Worm (Caenorhabditis elegans): ENCODE results near the gene srp-1.

Gene srp-1

DNA sequence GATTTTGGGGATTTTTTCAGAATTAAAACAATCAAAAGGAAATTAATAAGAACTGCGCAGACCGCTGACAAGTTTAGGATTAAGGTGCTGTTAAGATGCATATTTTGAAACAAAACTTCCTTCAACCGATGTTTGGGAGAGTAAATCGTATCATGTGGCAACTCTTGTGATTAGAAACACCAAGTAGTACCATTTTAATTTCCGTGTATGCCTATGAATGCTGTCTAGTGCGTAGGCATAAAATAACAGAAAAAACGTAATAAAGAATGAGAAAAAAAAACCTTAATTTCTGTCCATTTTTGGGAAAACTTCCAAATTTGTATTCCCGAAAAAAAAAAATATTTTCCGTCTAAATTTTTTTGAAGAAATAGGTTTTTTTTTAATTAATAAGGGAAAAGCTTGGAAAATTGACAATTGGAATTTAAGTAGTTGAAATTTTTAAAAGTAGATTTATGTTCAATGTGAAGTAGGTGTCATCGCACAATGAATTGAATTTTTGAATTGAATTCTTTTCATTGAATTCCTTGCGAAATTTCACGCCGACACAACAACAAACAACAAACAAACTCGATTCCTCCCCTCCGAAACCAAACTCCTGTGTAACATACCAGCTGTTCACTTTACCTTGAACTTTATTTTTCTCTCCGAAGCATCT is at the start of gene srp-1, which contains the start of gene str-262:
Gene srp-1 (plus strand): TSS at position 605 of the 655 bp plus-strand sequence.
Gene str-262 (minus strand): TSS at position 101 of the 655 bp plus-strand sequence.
- TF ChIP-seq ama-1 (optimal IDR thresholded peaks at IDR 0.05) = no peak
- no peak for TF ChIP-seq tra-4 (tag; optimal IDR thresholded peaks at IDR 0.05)
- TF ChIP-seq hmg-4 (GFP tag; optimal IDR thresholded peaks at IDR 0.05) = no peak
- TF ChIP-seq aly-1 (tag; optimal IDR thresholded peaks at IDR 0.05) = no peak
- no peak for TF ChIP-seq B0310.2 (tag; optimal IDR thresholded peaks at IDR 0.05)

- TF ChIP-seq pes-1 (GFP tag; IDR thresholded peaks at IDR 0.05) = peak; percentile 78
- peak; percentile 37; the same call in 1 of the 2 replicates for TF ChIP-seq flt-1 (GFP tag; IDR thresholded peaks at IDR 0.05)
- peak; percentile 27; the same call in 1 of the 2 replicates for TF ChIP-seq tbx-11 (GFP tag; IDR thresholded peaks at IDR 0.05)
- 0 out of 2 replicates have a peak, but pooled peaks have one; percentile 4 for TF ChIP-seq tbx-37 (GFP tag; conservative IDR thresholded peaks at IDR 0.05)
- TF ChIP-seq scrt-1 (GFP tag; IDR thresholded peaks at IDR 0.05) = peak; percentile 68; the same call in 1 of the 2 replicates
These were observed 46.6 kb upstream of the srp-1 start for ce11 chrV:706449-706848.

DNA sequence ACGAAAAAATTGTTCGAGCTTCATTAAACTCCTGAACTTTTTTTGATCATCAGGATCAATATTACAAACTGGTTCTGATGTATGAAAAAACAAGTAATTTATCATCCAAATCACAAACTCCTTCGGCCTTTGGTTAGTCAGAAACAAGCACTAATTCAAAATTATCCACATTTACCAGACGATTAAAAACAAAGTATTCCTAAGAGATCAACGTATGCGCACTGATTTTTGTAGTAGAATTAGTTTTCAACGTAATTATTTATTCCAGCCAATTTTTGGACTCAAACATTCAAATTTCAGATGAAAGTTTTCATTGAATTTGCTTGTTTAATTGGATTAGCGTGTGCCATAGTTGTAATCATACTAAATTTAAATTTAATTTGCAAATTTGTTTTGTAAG is 46.2 kb upstream of the srp-1 start, which contains the start of gene srbc-38:
Gene srbc-38 (plus strand): TSS at position 301 of the 400 bp plus-strand sequence.
- no peak for TF ChIP-seq B0310.2 (tag; optimal IDR thresholded peaks at IDR 0.05)
- no peak for TF ChIP-seq hmg-4 (GFP tag; optimal IDR thresholded peaks at IDR 0.05)
- no peak for TF ChIP-seq tra-4 (tag; optimal IDR thresholded peaks at IDR 0.05)
- no peak for TF ChIP-seq sea-1 (GFP tag; conservative IDR thresholded peaks at IDR 0.05)
- no peak for TF ChIP-seq ama-1 (optimal IDR thresholded peaks at IDR 0.05)

- no peak for TF ChIP-seq hmg-4 (GFP tag; optimal IDR thresholded peaks at IDR 0.05)
- no peak for TF ChIP-seq hnd-1 (tag; optimal IDR thresholded peaks at IDR 0.05)
- TF ChIP-seq hmbx-1 (tag; optimal IDR thresholded peaks at IDR 0.05) = no peak
- no peak for TF ChIP-seq F13C5.2 (tag; optimal IDR thresholded peaks at IDR 0.05)
- no peak for TF ChIP-seq tra-4 (tag; optimal IDR thresholded peaks at IDR 0.05)
- no peak for TF ChIP-seq scrt-1 (GFP tag; IDR thresholded peaks at IDR 0.05)
- TF ChIP-seq B0310.2 (tag; optimal IDR thresholded peaks at IDR 0.05) = no peak
- no peak for TF ChIP-seq sea-1 (GFP tag; conservative IDR thresholded peaks at IDR 0.05)
- TF ChIP-seq tbx-37 (GFP tag; conservative IDR thresholded peaks at IDR 0.05) = no peak
- TF ChIP-seq tbx-11 (GFP tag; IDR thresholded peaks at IDR 0.05) = no peak
- TF ChIP-seq ama-1 (optimal IDR thresholded peaks at IDR 0.05) = no peak
These were observed 44.3 kb upstream of the srp-1 start, which contains the start of gene srbc-39 for ce11 chrV:708808-709207. Gene srbc-39, plus strand, starts transcription at chrV:709108.

- no peak for TF ChIP-seq hnd-1 (tag; optimal IDR thresholded peaks at IDR 0.05)
- TF ChIP-seq hmg-4 (GFP tag; optimal IDR thresholded peaks at IDR 0.05) = no peak
- no peak for TF ChIP-seq sea-1 (GFP tag; conservative IDR thresholded peaks at IDR 0.05)
- TF ChIP-seq tbx-11 (GFP tag; IDR thresholded peaks at IDR 0.05) = no peak
- no peak for TF ChIP-seq tbx-37 (GFP tag; conservative IDR thresholded peaks at IDR 0.05)
These were observed 40.2 kb upstream of the srp-1 start, which contains the start of gene cyp-33C11 for ce11 chrV:712882-713281. Gene cyp-33C11, minus strand, starts transcription at chrV:712982.

DNA sequence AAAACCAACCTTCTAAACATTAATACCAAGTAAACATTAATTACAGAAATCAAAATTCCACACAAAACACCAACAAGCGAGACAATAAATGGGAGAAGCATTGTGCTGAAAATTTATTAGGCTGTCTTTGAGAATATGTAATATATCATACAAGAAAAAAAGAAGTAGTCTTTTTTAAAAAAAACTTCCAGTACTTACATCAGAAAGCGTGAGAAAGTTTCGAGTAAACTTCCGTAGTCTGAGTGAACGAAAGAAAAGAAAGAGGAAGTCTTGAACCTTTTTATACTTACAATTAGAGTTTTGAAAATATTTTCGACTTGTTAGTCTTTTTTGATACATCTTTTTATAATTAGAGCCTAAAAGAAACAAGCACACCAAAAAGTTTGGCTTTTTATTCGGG is 33.4 kb upstream of the srp-1 start, which contains the start of gene srbc-40:
Gene srbc-40 (minus strand): TSS at position 101 of the 400 bp plus-strand sequence.
- TF ChIP-seq flt-1 (GFP tag; IDR thresholded peaks at IDR 0.05) = no peak
- no peak for TF ChIP-seq pes-1 (GFP tag; IDR thresholded peaks at IDR 0.05)
- no peak for TF ChIP-seq hmg-4 (GFP tag; optimal IDR thresholded peaks at IDR 0.05)
- TF ChIP-seq F13C5.2 (tag; optimal IDR thresholded peaks at IDR 0.05) = no peak
- TF ChIP-seq tbx-11 (GFP tag; IDR thresholded peaks at IDR 0.05) = no peak
- no peak for TF ChIP-seq aly-1 (tag; optimal IDR thresholded peaks at IDR 0.05)
- no peak for TF ChIP-seq tbx-37 (GFP tag; conservative IDR thresholded peaks at IDR 0.05)

- TF ChIP-seq B0310.2 (tag; optimal IDR thresholded peaks at IDR 0.05) = no peak
- no peak for TF ChIP-seq tbx-11 (GFP tag; IDR thresholded peaks at IDR 0.05)
- TF ChIP-seq flt-1 (GFP tag; IDR thresholded peaks at IDR 0.05) = no peak
- TF ChIP-seq hnd-1 (tag; optimal IDR thresholded peaks at IDR 0.05) = no peak
- TF ChIP-seq tra-4 (tag; optimal IDR thresholded peaks at IDR 0.05) = no peak
- no peak for TF ChIP-seq aly-1 (tag; optimal IDR thresholded peaks at IDR 0.05)
- TF ChIP-seq ets-7 (tag; optimal IDR thresholded peaks at IDR 0.05) = no peak
- TF ChIP-seq hmg-4 (GFP tag; optimal IDR thresholded peaks at IDR 0.05) = no peak
- TF ChIP-seq ceh-36 (tag; optimal IDR thresholded peaks at IDR 0.05) = no peak
- no peak for TF ChIP-seq pes-1 (GFP tag; IDR thresholded peaks at IDR 0.05)
These were observed 30.2 kb upstream of the srp-1 start for ce11 chrV:722889-723288.

DNA sequence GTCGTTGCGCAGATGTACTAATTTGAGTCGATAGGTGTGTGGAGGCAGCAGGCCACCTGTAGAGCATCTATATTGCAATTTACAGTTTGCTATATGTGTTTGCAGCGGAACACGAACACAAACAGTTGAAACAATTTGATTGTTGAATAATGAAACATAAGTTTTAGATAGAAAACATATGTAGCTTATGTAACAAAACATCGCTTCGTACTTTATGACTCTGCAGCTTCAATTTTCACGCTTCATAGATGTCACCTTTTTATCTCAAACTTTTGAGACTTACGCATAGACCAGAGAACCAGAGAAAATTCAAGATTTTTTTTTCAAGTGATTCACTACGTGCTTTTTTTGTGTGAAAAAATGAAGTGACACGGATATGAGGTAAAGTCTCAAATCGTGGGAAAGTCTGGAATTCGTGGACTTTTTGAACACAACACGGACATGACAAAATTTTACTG is 29.2 kb upstream of the srp-1 start, which contains the start of gene fbxb-72:
Gene fbxb-72 (minus strand): TSS at position 58 of the 458 bp plus-strand sequence.
- TF ChIP-seq ceh-13 (GFP tag; optimal IDR thresholded peaks at IDR 0.05) (no peak), tbx-11 (GFP tag; IDR thresholded peaks at IDR 0.05) (no peak), ama-1 (optimal IDR thresholded peaks at IDR 0.05) (no peak), hmbx-1 (tag; optimal IDR thresholded peaks at IDR 0.05) (no peak), scrt-1 (GFP tag; IDR thresholded peaks at IDR 0.05) (no peak), B0310.2 (tag; optimal IDR thresholded peaks at IDR 0.05) (no peak), sea-1 (GFP tag; conservative IDR thresholded peaks at IDR 0.05) (no peak), flt-1 (GFP tag; IDR thresholded peaks at IDR 0.05) (no peak)
